Fruit fly (Drosophila melanogaster) whole organism, pupa: Measurements from ENCODE around the gene RpL7-like.
A peak's percentile ranks its signal among the peaks of the same experiment; 100 is the strongest.

ENCODE experiments used
- CG10348 ChIP-seq: fragments of 200-800 bp; sonication (Bioruptor generic); IDR thresholded peaks from 2 replicates; pipeline ENCODE4 v1.3.6; 2022; ENCODE audit warnings: missing biosample characterization, missing genetic modification characterization
- CG14655 ChIP-seq: fragments of 200-800 bp; sonication (Bioruptor generic); optimal IDR thresholded peaks from 3 replicates; lab custom pipeline; 2017; ENCODE audit warnings: mild to moderate bottlenecking, missing biosample characterization, missing genetic modification reagents, missing genetic modification characterization
- CG15710 ChIP-seq: fragments of 200-800 bp; sonication (Bioruptor generic); optimal IDR thresholded peaks from 2 replicates; lab custom pipeline; 2018; ENCODE audit warnings: missing biosample characterization, mild to moderate bottlenecking, missing genetic modification characterization, moderate library complexity
- CG34367 ChIP-seq: fragments of 200-800 bp; sonication (Bioruptor generic); optimal IDR thresholded peaks from 2 replicates; lab custom pipeline; 2018; ENCODE audit warnings: missing biosample characterization, mild to moderate bottlenecking, missing genetic modification characterization
- CG4496 ChIP-seq: fragments of 200-800 bp; sonication (Bioruptor generic); IDR thresholded peaks from 3 replicates; pipeline ENCODE4 v1.3.6; 2022; ENCODE audit warnings: missing biosample characterization, missing genetic modification characterization
- D1 ChIP-seq: fragments of 200-800 bp; sonication (Bioruptor generic); optimal IDR thresholded peaks from 2 replicates; lab custom pipeline; 2018; ENCODE audit warnings: missing biosample characterization, mild to moderate bottlenecking, missing genetic modification characterization, moderate library complexity
- EcR ChIP-seq: fragments of 200-800 bp; sonication (Bioruptor generic); optimal IDR thresholded peaks from 3 replicates; lab custom pipeline; 2019; ENCODE audit warnings: missing biosample characterization, missing genetic modification characterization, mild to moderate bottlenecking, moderate library complexity, missing genetic modification reagents
- Pif1A ChIP-seq: fragments of 200-800 bp; sonication (Bioruptor generic); optimal IDR thresholded peaks from 3 replicates; lab custom pipeline; 2016; ENCODE audit warnings: missing biosample characterization, missing genetic modification characterization
- Pif1B ChIP-seq: fragments of 200-800 bp; sonication (Bioruptor generic); optimal IDR thresholded peaks from 3 replicates; lab custom pipeline; 2016; ENCODE audit warnings: missing biosample characterization, missing genetic modification characterization
- Snoo ChIP-seq: fragments of 200-800 bp; sonication (Bioruptor generic); optimal IDR thresholded peaks from 3 replicates; lab custom pipeline; 2017; ENCODE audit warnings: missing biosample characterization, mild to moderate bottlenecking, missing genetic modification characterization, inconsistent platforms
- fd96Ca ChIP-seq: fragments of 200-800 bp; sonication (Bioruptor generic); IDR thresholded peaks from 3 replicates; pipeline ENCODE4 v1.3.6; 2022; ENCODE audit warnings: missing biosample characterization, missing genetic modification characterization
- rn ChIP-seq: fragments of 200-800 bp; sonication (Bioruptor generic); IDR thresholded peaks from 2 replicates; pipeline ENCODE4 v1.3.6; 2022; ENCODE audit warnings: missing biosample characterization, missing genetic modification characterization

DNA sequence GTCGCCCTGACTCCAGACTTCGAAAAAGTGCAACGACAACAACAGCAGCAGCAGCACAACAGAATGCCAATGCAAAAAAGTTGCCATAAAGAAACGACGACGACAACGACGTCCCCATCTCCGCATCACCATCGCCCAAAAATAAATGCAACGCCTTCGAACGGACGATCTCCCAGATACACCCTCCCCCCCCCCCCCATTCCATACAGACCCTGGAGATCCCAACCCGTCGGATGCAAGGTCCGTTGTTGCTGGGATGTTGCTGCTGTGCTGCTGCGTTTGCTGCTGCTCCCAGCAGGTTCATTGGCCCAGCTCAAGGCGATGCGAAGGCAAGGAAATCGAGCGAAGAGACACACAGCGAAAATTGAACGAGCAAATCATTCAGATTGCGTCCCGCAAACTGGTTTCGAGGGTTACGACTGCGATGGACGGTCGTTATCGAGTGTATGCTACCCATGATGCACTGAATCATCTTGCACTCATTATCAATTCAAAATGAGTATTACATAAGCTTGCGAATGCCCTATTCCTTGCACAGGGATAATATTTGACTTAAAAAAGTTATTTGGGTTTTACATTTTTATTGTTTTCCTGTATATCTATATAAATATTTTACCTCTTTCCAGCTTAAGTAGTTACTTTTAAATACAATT is 42.3 kb upstream of the RpL7-like start:
- TF ChIP-seq CG10348 (GFP tag; lab: Robert Waterston, UW) (no peak), Pif1B (GFP tag; lab: Kevin White, UChicago) (peak; percentile 36), EcR (peak; percentile 100), CG14655 (no peak), CG15710 (tag; lab: Kevin White, UChicago) (peak; percentile 30), fd96Ca (GFP tag; lab: Robert Waterston, UW) (peak; percentile 67; the same call in 2 of the 3 replicates), rn (GFP tag; lab: Robert Waterston, UW) (no peak), Pif1A (peak; percentile 38), CG4496 (GFP tag; lab: Robert Waterston, UW) (peak; percentile 68), Snoo (tag; lab: Kevin White, UChicago) (peak; percentile 62), CG34367 (tag; lab: Kevin White, UChicago) (peak; percentile 29), D1 (tag; lab: Kevin White, UChicago) (no peak)
